Worm (Caenorhabditis elegans) whole organism, L2 larva: ENCODE data around the gene sdz-10.

Source experiments
- C34F6.9 ChIP-seq: fragments of 150-350 bp; optimal IDR thresholded peaks from 2 replicates; lab custom pipeline; 2014; ENCODE audit warnings: missing biosample characterization, missing genetic modification characterization
- R02D3.7 ChIP-seq: fragments of 150-350 bp; optimal IDR thresholded peaks from 2 replicates; lab custom pipeline; 2014; ENCODE audit warnings: missing biosample characterization, missing genetic modification characterization
- Y55F3AM.14 ChIP-seq: fragments of 200-800 bp; sonication (Bioruptor generic); optimal IDR thresholded peaks from 2 replicates; lab custom pipeline; 2018; ENCODE audit warnings: mild to moderate bottlenecking, missing genetic modification characterization, missing compliant biosample characterization
- ZK546.5 ChIP-seq: sonication (generic microtip); optimal IDR thresholded peaks from 2 replicates; lab custom pipeline; 2017; ENCODE audit warnings: missing biosample characterization, missing genetic modification characterization
- aly-2 ChIP-seq: fragments of 150-350 bp; optimal IDR thresholded peaks from 2 replicates; lab custom pipeline; 2014; ENCODE audit warnings: missing biosample characterization, missing genetic modification characterization
- blmp-1 ChIP-seq: sonication (generic microtip); optimal IDR thresholded peaks from 2 replicates; lab custom pipeline; 2017; ENCODE audit warnings: missing genetic modification characterization, mild to moderate bottlenecking, missing compliant biosample characterization, antibody characterized with exemption, moderate library complexity; ENCODE audit not compliant: insufficient read depth
- ceh-16 ChIP-seq: fragments of 150-350 bp; optimal IDR thresholded peaks from 2 replicates; lab custom pipeline; 2014; ENCODE audit warnings: missing biosample characterization, missing genetic modification characterization
- ceh-82 ChIP-seq: fragments of 150-350 bp; optimal IDR thresholded peaks from 2 replicates; lab custom pipeline; 2014; ENCODE audit warnings: missing biosample characterization, missing genetic modification characterization
- egl-27 ChIP-seq: sonication (generic microtip); optimal IDR thresholded peaks from 3 replicates; lab custom pipeline; 2017; ENCODE audit warnings: missing biosample characterization, missing genetic modification reagents, missing genetic modification characterization
- elt-1 ChIP-seq: fragments of 150-350 bp; optimal IDR thresholded peaks from 2 replicates; lab custom pipeline; 2014; ENCODE audit warnings: missing biosample characterization, missing genetic modification characterization
- elt-3 ChIP-seq: sonication (generic microtip); optimal IDR thresholded peaks from 2 replicates; lab custom pipeline; 2017; ENCODE audit warnings: missing biosample characterization, missing genetic modification characterization
- fos-1 ChIP-seq: fragments of 150-350 bp; optimal IDR thresholded peaks from 2 replicates; lab custom pipeline; 2014; ENCODE audit warnings: missing biosample characterization, missing genetic modification characterization
- gmeb-1 ChIP-seq: fragments of 150-350 bp; optimal IDR thresholded peaks from 2 replicates; lab custom pipeline; 2014; ENCODE audit warnings: missing biosample characterization, missing genetic modification characterization
- lin-13 ChIP-seq: fragments of 150-350 bp; optimal IDR thresholded peaks from 2 replicates; lab custom pipeline; 2014; ENCODE audit warnings: missing biosample characterization, missing genetic modification reagents, missing genetic modification characterization
- lin-39 ChIP-seq: fragments of 150-350 bp; optimal IDR thresholded peaks from 2 replicates; lab custom pipeline; 2014; ENCODE audit warnings: missing biosample characterization, missing genetic modification reagents, missing genetic modification characterization
- lsy-2 ChIP-seq, 2 experiments: fragments of 150-350 bp in 1 of 2; sonication (generic microtip) in 1 of 2; optimal IDR thresholded peaks; 2 replicates each; lab custom pipeline; 2014 to 2017; ENCODE audit warnings: missing biosample characterization in 2 of 2, missing genetic modification characterization in 2 of 2
- mab-5 ChIP-seq: fragments of 150-350 bp; optimal IDR thresholded peaks from 2 replicates; lab custom pipeline; 2014; ENCODE audit warnings: missing biosample characterization, missing genetic modification characterization
- mbf-1 ChIP-seq: sonication (generic microtip); optimal IDR thresholded peaks from 2 replicates; lab custom pipeline; 2017; ENCODE audit warnings: missing biosample characterization, missing genetic modification characterization
- mdl-1 ChIP-seq, 2 experiments: fragments of 150-350 bp in 1 of 2; sonication (generic microtip) in 1 of 2; optimal IDR thresholded peaks; 2 replicates each; lab custom pipeline; 2017; ENCODE audit warnings: missing biosample characterization in 2 of 2, missing genetic modification characterization in 2 of 2
- nhr-10 ChIP-seq: sonication (generic microtip); optimal IDR thresholded peaks from 2 replicates; lab custom pipeline; 2017; ENCODE audit warnings: missing biosample characterization, missing genetic modification characterization
- nhr-11 ChIP-seq: fragments of 150-350 bp; optimal IDR thresholded peaks from 2 replicates; lab custom pipeline; 2014; ENCODE audit warnings: missing biosample characterization, missing genetic modification characterization
- nhr-12 ChIP-seq: fragments of 150-350 bp; optimal IDR thresholded peaks from 2 replicates; lab custom pipeline; 2014; ENCODE audit warnings: missing biosample characterization, missing genetic modification characterization
- nhr-129 ChIP-seq: fragments of 150-350 bp; optimal IDR thresholded peaks from 2 replicates; lab custom pipeline; 2014; ENCODE audit warnings: missing biosample characterization, missing genetic modification characterization
- nhr-23 ChIP-seq: fragments of 150-350 bp; optimal IDR thresholded peaks from 2 replicates; lab custom pipeline; 2014; ENCODE audit warnings: missing biosample characterization, missing genetic modification reagents, missing genetic modification characterization
- nhr-237 ChIP-seq: fragments of 150-350 bp; optimal IDR thresholded peaks from 2 replicates; lab custom pipeline; 2014; ENCODE audit warnings: missing biosample characterization, missing genetic modification characterization
- nhr-6 ChIP-seq: fragments of 150-350 bp; optimal IDR thresholded peaks from 2 replicates; lab custom pipeline; 2014; ENCODE audit warnings: missing biosample characterization, missing genetic modification characterization
- nhr-77 ChIP-seq: fragments of 150-350 bp; optimal IDR thresholded peaks from 2 replicates; lab custom pipeline; 2014; ENCODE audit warnings: missing biosample characterization, missing genetic modification characterization
- peb-1 ChIP-seq: fragments of 150-350 bp; optimal IDR thresholded peaks from 2 replicates; lab custom pipeline; 2014; ENCODE audit warnings: missing biosample characterization, missing genetic modification characterization
- sma-3 ChIP-seq: sonication (generic microtip); optimal IDR thresholded peaks from 2 replicates; lab custom pipeline; 2016; ENCODE audit warnings: missing genetic modification reagents, missing genetic modification characterization, missing compliant biosample characterization
- sma-9 ChIP-seq, 2 experiments: fragments of 150-350 bp in 1 of 2; sonication (generic microtip) in 1 of 2; optimal IDR thresholded peaks; 2 replicates each; lab custom pipeline; 2014 to 2016; ENCODE audit warnings: missing genetic modification characterization in 2 of 2, mild to moderate bottlenecking in 1 of 2, missing biosample characterization in 1 of 2, missing compliant biosample characterization in 1 of 2, missing genetic modification reagents in 1 of 2, moderate library complexity in 1 of 2
- snpc-4 ChIP-seq: fragments of 150-350 bp; optimal IDR thresholded peaks from 2 replicates; lab custom pipeline; 2014; ENCODE audit warnings: missing biosample characterization, missing genetic modification characterization
- unc-39 ChIP-seq: fragments of 150-350 bp; optimal IDR thresholded peaks from 2 replicates; lab custom pipeline; 2014; ENCODE audit warnings: missing biosample characterization, missing genetic modification characterization
- unc-55 ChIP-seq: fragments of 150-350 bp; sonication (generic microtip); optimal IDR thresholded peaks from 3 replicates; lab custom pipeline; 2014; ENCODE audit warnings: missing biosample characterization, missing genetic modification reagents, missing genetic modification characterization
- unc-62 ChIP-seq: fragments of 150-350 bp; optimal IDR thresholded peaks from 2 replicates; lab custom pipeline; 2014; ENCODE audit warnings: missing biosample characterization, missing genetic modification reagents, missing genetic modification characterization
- ztf-1 ChIP-seq: fragments of 200-800 bp; sonication (Bioruptor generic); conservative IDR thresholded peaks from 2 replicates; pipeline ENCODE4 v1.3.6; 2022; ENCODE audit warnings: missing genetic modification characterization, missing compliant biosample characterization
- ztf-11 ChIP-seq: sonication (generic microtip); optimal IDR thresholded peaks from 2 replicates; lab custom pipeline; 2017; ENCODE audit warnings: missing biosample characterization, missing genetic modification characterization
- ztf-4 ChIP-seq: fragments of 150-350 bp; optimal IDR thresholded peaks from 2 replicates; lab custom pipeline; 2014; ENCODE audit warnings: missing biosample characterization, missing genetic modification characterization

Gene sdz-10

ce11 chrII:2766331-2766730 is 5.7 kb downstream of the sdz-10 start, which contains the start of gene F08D12.15:
Gene F08D12.15, plus strand, starts transcription at chrII:2766631.
- TF ChIP-seq blmp-1 (tag; lab: Kevin White, UChicago): no peak
- no peak for TF ChIP-seq mab-5 (tag; lab: Kevin White, UChicago)
- no peak for TF ChIP-seq ceh-82 (tag; lab: Kevin White, UChicago)
- TF ChIP-seq ZK546.5: no peak
- no peak for TF ChIP-seq sma-9 (GFP tag; optimal IDR thresholded peaks at IDR 0.05; lab: Kevin White, UChicago)
- no peak for TF ChIP-seq sma-9 (tag; optimal IDR thresholded peaks at IDR 0.05; lab: Kevin White, UChicago)
- TF ChIP-seq Y55F3AM.14 (GFP tag; lab: Kevin White, UChicago): no peak
- no peak for TF ChIP-seq gmeb-1 (tag; lab: Kevin White, UChicago)
- no peak for TF ChIP-seq fos-1 (tag; lab: Kevin White, UChicago)
- TF ChIP-seq nhr-10 (tag; lab: Kevin White, UChicago): no peak
- TF ChIP-seq snpc-4 (tag; lab: Kevin White, UChicago): no peak
- TF ChIP-seq sma-3 (GFP tag; lab: Kevin White, UChicago): no peak
- no peak for TF ChIP-seq mdl-1 (tag; optimal IDR thresholded peaks at IDR 0.05; lab: Kevin White, UChicago)
- no peak for TF ChIP-seq elt-1 (tag; lab: Kevin White, UChicago)
- TF ChIP-seq nhr-237 (tag; lab: Kevin White, UChicago): no peak
- no peak for TF ChIP-seq nhr-129 (tag; lab: Kevin White, UChicago)
- TF ChIP-seq nhr-23: no peak
- TF ChIP-seq aly-2 (tag; lab: Kevin White, UChicago): no peak
- TF ChIP-seq unc-62: no peak
- no peak for TF ChIP-seq ztf-4 (tag; lab: Kevin White, UChicago)
- no peak for TF ChIP-seq lin-39

ce11 chrII:2764664-2765063 is 7.4 kb downstream of the sdz-10 start, which contains the start of gene fbxb-108:
Gene fbxb-108, plus strand, starts transcription at chrII:2764964.
- TF ChIP-seq unc-39 (tag; lab: Kevin White, UChicago): no peak
- TF ChIP-seq lsy-2 (tag; optimal IDR thresholded peaks at IDR 0.05; lab: Kevin White, UChicago): no peak
- TF ChIP-seq elt-3: no peak
- TF ChIP-seq nhr-11 (tag; lab: Kevin White, UChicago): no peak
- no peak for TF ChIP-seq mbf-1 (tag; lab: Kevin White, UChicago)
- TF ChIP-seq nhr-129 (tag; lab: Kevin White, UChicago): no peak
- no peak for TF ChIP-seq mab-5 (tag; lab: Kevin White, UChicago)
- no peak for TF ChIP-seq lin-39
- TF ChIP-seq ztf-4 (tag; lab: Kevin White, UChicago): no peak
- TF ChIP-seq, all 48 proteins: peak for 0

ce11 chrII:2762108-2762507 is 10.0 kb downstream of the sdz-10 start, which contains the start of gene fbxb-106:
Gene fbxb-106, plus strand, starts transcription at chrII:2762408.
- TF ChIP-seq nhr-10 (tag; lab: Kevin White, UChicago) (no peak), R02D3.7 (tag; lab: Kevin White, UChicago) (no peak), ZK546.5 (no peak), lin-13 (GFP tag; lab: Kevin White, UChicago) (no peak), C34F6.9 (no peak), ztf-4 (tag; lab: Kevin White, UChicago) (no peak), egl-27 (tag; lab: Kevin White, UChicago) (no peak), nhr-11 (tag; lab: Kevin White, UChicago) (no peak), peb-1 (tag; lab: Kevin White, UChicago) (no peak), elt-1 (tag; lab: Kevin White, UChicago) (no peak), ceh-82 (tag; lab: Kevin White, UChicago) (no peak), ceh-16 (tag; lab: Kevin White, UChicago) (no peak), unc-62 (no peak), mdl-1 (tag; optimal IDR thresholded peaks at IDR 0.05; lab: Kevin White, UChicago) (no peak), gmeb-1 (tag; lab: Kevin White, UChicago) (no peak), nhr-6 (no peak), ztf-1 (GFP tag; lab: Robert Waterston, UW) (no peak), nhr-77 (tag; lab: Kevin White, UChicago) (no peak), nhr-129 (tag; lab: Kevin White, UChicago) (no peak), nhr-12 (tag; lab: Kevin White, UChicago) (no peak)

ce11 chrII:2758476-2758875 is 13.6 kb downstream of the sdz-10 start, which contains the start of gene fbxb-107:
Gene fbxb-107, plus strand, starts transcription at chrII:2758772.
- no peak for TF ChIP-seq C34F6.9
- TF ChIP-seq ztf-11 (tag; lab: Kevin White, UChicago): no peak
- TF ChIP-seq unc-55 (GFP tag; lab: Kevin White, UChicago): no peak
- TF ChIP-seq, all 48 proteins: peak for 0
